Worm (Caenorhabditis elegans): ENCODE results near the gene ubc-18.

DNA sequence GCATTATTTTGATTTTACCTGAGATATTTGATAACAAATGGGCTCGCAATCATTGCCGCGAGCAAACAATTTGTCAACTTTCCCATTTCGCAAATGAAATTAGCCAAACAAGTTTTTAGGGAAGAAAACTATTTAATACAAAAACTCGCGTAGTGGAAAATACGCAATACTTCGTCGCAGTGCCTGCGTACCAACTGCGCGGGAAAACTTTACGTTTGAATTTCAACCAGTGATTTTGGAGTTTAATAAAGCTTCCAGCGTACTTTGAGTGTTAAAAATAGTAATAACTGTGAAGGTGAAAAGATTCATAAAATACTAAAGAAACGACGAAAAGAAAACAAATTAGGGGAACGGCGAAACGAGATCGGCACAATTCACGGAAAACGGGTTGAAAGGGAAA is 16.5 kb upstream of the ubc-18 start, which contains the start of gene tofu-7:
- no peak for TF ChIP-seq mep-1 (tag; optimal IDR thresholded peaks at IDR 0.05)
- no peak for TF ChIP-seq lin-13 (tag; optimal IDR thresholded peaks at IDR 0.05)
- no peak for TF ChIP-seq nhr-28 (tag; optimal IDR thresholded peaks at IDR 0.05)
- no peak for TF ChIP-seq nhr-12 (tag; optimal IDR thresholded peaks at IDR 0.05)
- no peak for TF ChIP-seq unc-39 (tag; optimal IDR thresholded peaks at IDR 0.05)
- TF ChIP-seq lsy-2 (tag; optimal IDR thresholded peaks at IDR 0.05) = no peak
- TF ChIP-seq nhr-237 (tag; optimal IDR thresholded peaks at IDR 0.05) = no peak
- no peak for TF ChIP-seq ceh-39 (tag; optimal IDR thresholded peaks at IDR 0.05)

All from whole organism, mixed stage, embryonic.